Worm (Caenorhabditis elegans) whole organism, L3 larva: ENCODE data around the gene lon-3.

Source experiments
- ama-1 ChIP-seq: fragments of 150-350 bp; optimal IDR thresholded peaks from 2 replicates; lab custom pipeline; 2018
- ceh-28 ChIP-seq: fragments of 150-350 bp; optimal IDR thresholded peaks from 2 replicates; lab custom pipeline; 2014; ENCODE audit warnings: missing biosample characterization, missing genetic modification reagents, missing genetic modification characterization
- ceh-9 ChIP-seq: sonication (generic microtip); optimal IDR thresholded peaks from 2 replicates; lab custom pipeline; 2018; ENCODE audit warnings: missing biosample characterization, missing genetic modification characterization
- egl-27 ChIP-seq: sonication (generic microtip); optimal IDR thresholded peaks from 4 replicates; lab custom pipeline; 2017; ENCODE audit warnings: missing biosample characterization, missing genetic modification reagents, missing genetic modification characterization
- fkh-10 ChIP-seq: sonication (generic microtip); optimal IDR thresholded peaks from 2 replicates; lab custom pipeline; 2017; ENCODE audit warnings: missing biosample characterization, missing genetic modification reagents, missing genetic modification characterization
- fos-1 ChIP-seq: fragments of 150-350 bp; optimal IDR thresholded peaks from 2 replicates; lab custom pipeline; 2014; ENCODE audit warnings: missing biosample characterization, missing genetic modification characterization
- nhr-77 ChIP-seq: fragments of 150-350 bp; optimal IDR thresholded peaks from 2 replicates; lab custom pipeline; 2014; ENCODE audit warnings: missing biosample characterization, missing genetic modification characterization
- pqm-1 ChIP-seq: fragments of 150-350 bp; optimal IDR thresholded peaks from 2 replicates; lab custom pipeline; 2017; ENCODE audit warnings: missing biosample characterization, missing genetic modification characterization, inconsistent platforms
- snpc-4 ChIP-seq: fragments of 150-350 bp; optimal IDR thresholded peaks from 2 replicates; lab custom pipeline; 2014; ENCODE audit warnings: missing biosample characterization, missing genetic modification characterization
- unc-39 ChIP-seq: sonication (generic microtip); optimal IDR thresholded peaks from 4 replicates; lab custom pipeline; 2017; ENCODE audit warnings: missing biosample characterization, missing genetic modification characterization
- unc-62 ChIP-seq: fragments of 150-350 bp; sonication (generic microtip); optimal IDR thresholded peaks from 4 replicates; lab custom pipeline; 2014; ENCODE audit warnings: missing biosample characterization, missing genetic modification reagents, missing genetic modification characterization

ce11 chrV:12167653-12168052, 30.8 kb downstream of the lon-3 start, which contains the start of gene col-37:
- no peak for TF ChIP-seq egl-27 (tag; lab: Kevin White, UChicago)
- TF ChIP-seq ceh-28 = no peak
- no peak for TF ChIP-seq fkh-10
- no peak for TF ChIP-seq snpc-4 (tag; lab: Kevin White, UChicago)
- no peak for TF ChIP-seq nhr-77 (tag; lab: Kevin White, UChicago)
- no peak for TF ChIP-seq ceh-9
- no peak for TF ChIP-seq pqm-1
- TF ChIP-seq unc-62 (GFP tag; lab: Kevin White, UChicago) = no peak
- TF ChIP-seq ama-1 = no peak
- TF ChIP-seq unc-39 (tag; lab: Kevin White, UChicago) = no peak
- no peak for TF ChIP-seq fos-1 (tag; lab: Kevin White, UChicago)
